Fruit fly (Drosophila melanogaster) S2 (cell line): ENCODE results near the gene Naa80.

Experiments used
- CG8478 ChIP-seq: fragments of >200 bp; optimal IDR thresholded peaks from 2 replicates; lab custom pipeline; 2018
- CTCF ChIP-seq, 2 experiments: fragments of >200 bp; optimal IDR thresholded peaks; 2 replicates each; lab custom pipeline; 2018

dm6 chr3R:9754487-9754886, 13.1 kb upstream of the Naa80 start, which contains the start of gene Tti1:
- TF ChIP-seq CG8478 (lab: Kevin White, UChicago): no peak
- no peak for TF ChIP-seq CTCF (optimal IDR thresholded peaks at IDR 0.05; lab: Kevin White, UChicago)
